Worm (Caenorhabditis elegans): ENCODE results near the gene tmem-218.

DNA sequence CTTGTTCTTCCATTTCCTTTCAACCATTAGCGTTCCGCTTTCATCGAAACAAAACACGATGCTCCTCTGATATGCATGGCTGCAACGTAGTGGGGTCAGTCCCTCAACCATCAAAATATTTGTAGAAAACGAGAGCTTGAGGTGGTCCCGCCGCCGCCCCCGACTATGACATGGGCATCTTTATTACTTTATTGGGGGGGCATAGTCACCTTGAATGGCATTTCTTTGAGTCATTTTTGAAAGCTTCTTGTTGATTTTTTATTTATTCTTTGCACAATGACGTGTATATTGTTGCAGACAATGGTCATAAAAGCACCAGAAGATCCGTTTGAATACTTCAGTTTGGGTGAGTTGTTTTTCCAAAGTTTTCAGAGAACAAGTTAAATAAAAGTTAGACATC lies 35.2 kb upstream of the tmem-218 start, which contains the start of gene ncs-7:
- TF ChIP-seq unc-39 (tag; optimal IDR thresholded peaks at IDR 0.05): no peak
- TF ChIP-seq ztf-11 (tag; optimal IDR thresholded peaks at IDR 0.05): no peak
- TF ChIP-seq mab-5 (tag; optimal IDR thresholded peaks at IDR 0.05): no peak
- no peak for TF ChIP-seq bed-3 (GFP tag; optimal IDR thresholded peaks at IDR 0.05)
- no peak for TF ChIP-seq lin-13 (tag; optimal IDR thresholded peaks at IDR 0.05)
- no peak for TF ChIP-seq mls-2 (tag; optimal IDR thresholded peaks at IDR 0.05)
- no peak for TF ChIP-seq unc-62 (GFP tag; optimal IDR thresholded peaks at IDR 0.05)
- no peak for TF ChIP-seq lsy-2 (tag; optimal IDR thresholded peaks at IDR 0.05)
